Fruit fly (Drosophila melanogaster): Measurements from ENCODE around the gene RpS4.

RpS4 gene

dm6 chr3L:13017803-13018324 lies 23.7 kb upstream of the RpS4 start, which contains the start of the genes mRpL20 and Icmt (continued):
- TF ChIP-seq Ets65A (GFP tag): no peak
- TF ChIP-seq CG32532 (GFP tag; IDR thresholded peaks at IDR 0.05): peak; percentile 98
- no peak for TF ChIP-seq CG3163 (GFP tag; optimal IDR thresholded peaks at IDR 0.05)
- peak in 1 of 2 experiments; percentile 90 for TF ChIP-seq Eip74EF (GFP tag; optimal IDR thresholded peaks at IDR 0.05)
- TF ChIP-seq dan (GFP tag; IDR thresholded peaks at IDR 0.05): peak; percentile 80
- peak; percentile 62 for TF ChIP-seq gcm2 (GFP tag; optimal IDR thresholded peaks at IDR 0.05)
- TF ChIP-seq shn (GFP tag; optimal IDR thresholded peaks at IDR 0.05): no peak
- TF ChIP-seq Nf-YB (GFP tag; optimal IDR thresholded peaks at IDR 0.05): peak; percentile 77
- no peak for TF ChIP-seq ERR (GFP tag; optimal IDR thresholded peaks at IDR 0.05)
- TF ChIP-seq wor (GFP tag; IDR thresholded peaks at IDR 0.05): peak; percentile 93
- no peak for TF ChIP-seq CG12236 (GFP tag; optimal IDR thresholded peaks at IDR 0.05)
- TF ChIP-seq ham (GFP tag; IDR thresholded peaks at IDR 0.05): peak; percentile 90
- peak; percentile 60 for TF ChIP-seq Lhr (GFP tag; optimal IDR thresholded peaks at IDR 0.05)
- no peak for TF ChIP-seq fu2 (GFP tag; optimal IDR thresholded peaks at IDR 0.05)
- TF ChIP-seq Hand (GFP tag; optimal IDR thresholded peaks at IDR 0.05): peak; percentile 83
- TF ChIP-seq CG7745 (tag; optimal IDR thresholded peaks at IDR 0.05): no peak
- peak; percentile 97 for TF ChIP-seq CoRest (tag; optimal IDR thresholded peaks at IDR 0.05)
- peak; percentile 89 for TF ChIP-seq CG12155 (GFP tag; optimal IDR thresholded peaks at IDR 0.05)
- TF ChIP-seq her (GFP tag; optimal IDR thresholded peaks at IDR 0.05): no peak
- no peak for TF ChIP-seq gfzf (GFP tag; optimal IDR thresholded peaks at IDR 0.05)
- peak; percentile 96 for TF ChIP-seq nmo (GFP tag; optimal IDR thresholded peaks at IDR 0.05)
- TF ChIP-seq CG3065 (GFP tag; optimal IDR thresholded peaks at IDR 0.05): peak; percentile 64
- peak; percentile 95 for TF ChIP-seq CG2712 (tag; optimal IDR thresholded peaks at IDR 0.05)
- peak; percentile 84 for TF ChIP-seq dimm (GFP tag; IDR thresholded peaks at IDR 0.05)
- TF ChIP-seq nerfin-2 (GFP tag; IDR thresholded peaks at IDR 0.05; ENCODE audit: partially characterized antibody): peak; percentile 92
- peak; percentile 93 for TF ChIP-seq CG6175 (GFP tag; IDR thresholded peaks at IDR 0.05)
- TF ChIP-seq chif (GFP tag; optimal IDR thresholded peaks at IDR 0.05): peak in 1 of 2 experiments; percentile 45
- peak; percentile 97 for TF ChIP-seq Dek (tag; optimal IDR thresholded peaks at IDR 0.05)
- TF ChIP-seq corto (GFP tag; optimal IDR thresholded peaks at IDR 0.05): peak; percentile 52
- TF ChIP-seq disco-r (GFP tag; optimal IDR thresholded peaks at IDR 0.05): no peak
- TF ChIP-seq Hmr (GFP tag; optimal IDR thresholded peaks at IDR 0.05): peak; percentile 95
- no peak for TF ChIP-seq Lpt (GFP tag; optimal IDR thresholded peaks at IDR 0.05)
- TF ChIP-seq fd64A (GFP tag; optimal IDR thresholded peaks at IDR 0.05): no peak
- no peak for TF ChIP-seq yki (optimal IDR thresholded peaks at IDR 0.05)
- TF ChIP-seq CG3281 (GFP tag; optimal IDR thresholded peaks at IDR 0.05): peak; percentile 84
- TF ChIP-seq CG16815 (GFP tag; optimal IDR thresholded peaks at IDR 0.05): peak; percentile 88
- TF ChIP-seq pho (GFP tag; optimal IDR thresholded peaks at IDR 0.05): peak; percentile 46
- TF ChIP-seq da (GFP tag; optimal IDR thresholded peaks at IDR 0.05): no peak
- peak; percentile 98 for TF ChIP-seq gem (tag; optimal IDR thresholded peaks at IDR 0.05)
- peak; percentile 78 for TF ChIP-seq CG10959 (GFP tag; IDR thresholded peaks at IDR 0.05)
- peak; percentile 91 for TF ChIP-seq CG17359 (tag; optimal IDR thresholded peaks at IDR 0.05)
- no peak for TF ChIP-seq Myb (GFP tag; optimal IDR thresholded peaks at IDR 0.05)
- TF ChIP-seq CG8388 (GFP tag; optimal IDR thresholded peaks at IDR 0.05): peak; percentile 94
- TF ChIP-seq inv (GFP tag; IDR thresholded peaks at IDR 0.05; ENCODE audit: partially characterized antibody): peak; percentile 65
- TF ChIP-seq Fer2 (tag; optimal IDR thresholded peaks at IDR 0.05): peak; percentile 60
- TF ChIP-seq E2f1 (GFP tag; IDR thresholded peaks at IDR 0.05): peak; percentile 97
- TF ChIP-seq mirr (GFP tag; optimal IDR thresholded peaks at IDR 0.05): no peak
- peak; percentile 96 for TF ChIP-seq gsb-n (tag; optimal IDR thresholded peaks at IDR 0.05)
- TF ChIP-seq CG12659 (GFP tag; optimal IDR thresholded peaks at IDR 0.05): peak; percentile 96
- TF ChIP-seq scrt (GFP tag; optimal IDR thresholded peaks at IDR 0.05): peak; percentile 51
- TF ChIP-seq GATAe (GFP tag; conservative IDR thresholded peaks at IDR 0.05): peak; percentile 82
